Worm (Caenorhabditis elegans): ENCODE results near the gene usp-46.

ce11 chrIII:9776323-9776722, at the start of gene usp-46:
- TF ChIP-seq klf-2 (GFP tag; conservative IDR thresholded peaks at IDR 0.05): no peak
- 0 out of 2 replicates have a peak, but pooled peaks have one; percentile 39 for TF ChIP-seq flt-1 (GFP tag; IDR thresholded peaks at IDR 0.05)
- no peak for TF ChIP-seq T22C8.4 (GFP tag; IDR thresholded peaks at IDR 0.05)
- TF ChIP-seq med-1 (GFP tag; optimal IDR thresholded peaks at IDR 0.05; ENCODE audit: insufficient read depth): no peak

Data from whole organism, midembryonic.